Worm (Caenorhabditis elegans) whole organism, L2 larva: ENCODE data around the gene R08A2.5.

Experiments
- C34F6.9 ChIP-seq: fragments of 150-350 bp; optimal IDR thresholded peaks from 2 replicates; lab custom pipeline; 2014; ENCODE audit warnings: missing biosample characterization, missing genetic modification characterization
- R02D3.7 ChIP-seq: fragments of 150-350 bp; optimal IDR thresholded peaks from 2 replicates; lab custom pipeline; 2014; ENCODE audit warnings: missing biosample characterization, missing genetic modification characterization
- Y55F3AM.14 ChIP-seq: fragments of 200-800 bp; sonication (Bioruptor generic); optimal IDR thresholded peaks from 2 replicates; lab custom pipeline; 2018; ENCODE audit warnings: mild to moderate bottlenecking, missing genetic modification characterization, missing compliant biosample characterization
- ZK546.5 ChIP-seq: sonication (generic microtip); optimal IDR thresholded peaks from 2 replicates; lab custom pipeline; 2017; ENCODE audit warnings: missing biosample characterization, missing genetic modification characterization
- aly-2 ChIP-seq: fragments of 150-350 bp; optimal IDR thresholded peaks from 2 replicates; lab custom pipeline; 2014; ENCODE audit warnings: missing biosample characterization, missing genetic modification characterization
- ama-1 ChIP-seq: fragments of 150-350 bp; optimal IDR thresholded peaks from 2 replicates; lab custom pipeline; 2018; ENCODE audit warnings: inconsistent platforms
- blmp-1 ChIP-seq: sonication (generic microtip); optimal IDR thresholded peaks from 2 replicates; lab custom pipeline; 2017; ENCODE audit warnings: missing genetic modification characterization, mild to moderate bottlenecking, missing compliant biosample characterization, antibody characterized with exemption, moderate library complexity; ENCODE audit not compliant: insufficient read depth
- ceh-16 ChIP-seq: fragments of 150-350 bp; optimal IDR thresholded peaks from 2 replicates; lab custom pipeline; 2014; ENCODE audit warnings: missing biosample characterization, missing genetic modification characterization
- crh-2 ChIP-seq: sonication (generic microtip); optimal IDR thresholded peaks from 2 replicates; lab custom pipeline; 2017; ENCODE audit warnings: missing biosample characterization, missing genetic modification characterization
- dmd-4 ChIP-seq: sonication (generic microtip); optimal IDR thresholded peaks from 2 replicates; lab custom pipeline; 2017; ENCODE audit warnings: missing biosample characterization, missing genetic modification characterization
- elt-3 ChIP-seq: sonication (generic microtip); optimal IDR thresholded peaks from 2 replicates; lab custom pipeline; 2017; ENCODE audit warnings: missing biosample characterization, missing genetic modification characterization
- fos-1 ChIP-seq: fragments of 150-350 bp; optimal IDR thresholded peaks from 2 replicates; lab custom pipeline; 2014; ENCODE audit warnings: missing biosample characterization, missing genetic modification characterization
- gmeb-1 ChIP-seq: fragments of 150-350 bp; optimal IDR thresholded peaks from 2 replicates; lab custom pipeline; 2014; ENCODE audit warnings: missing biosample characterization, missing genetic modification characterization
- lin-11 ChIP-seq: fragments of 150-350 bp; sonication (generic microtip); optimal IDR thresholded peaks from 2 replicates; lab custom pipeline; 2014; ENCODE audit warnings: missing biosample characterization, missing genetic modification characterization, inconsistent platforms, mixed read lengths
- lin-13 ChIP-seq: fragments of 150-350 bp; optimal IDR thresholded peaks from 2 replicates; lab custom pipeline; 2014; ENCODE audit warnings: missing biosample characterization, missing genetic modification reagents, missing genetic modification characterization
- mab-5 ChIP-seq: fragments of 150-350 bp; optimal IDR thresholded peaks from 2 replicates; lab custom pipeline; 2014; ENCODE audit warnings: missing biosample characterization, missing genetic modification characterization
- mbf-1 ChIP-seq: sonication (generic microtip); optimal IDR thresholded peaks from 2 replicates; lab custom pipeline; 2017; ENCODE audit warnings: missing biosample characterization, missing genetic modification characterization
- mdl-1 ChIP-seq, 2 experiments: fragments of 150-350 bp in 1 of 2; sonication (generic microtip) in 1 of 2; optimal IDR thresholded peaks; 2 replicates each; lab custom pipeline; 2017; ENCODE audit warnings: missing biosample characterization in 2 of 2, missing genetic modification characterization in 2 of 2
- nhr-10 ChIP-seq: sonication (generic microtip); optimal IDR thresholded peaks from 2 replicates; lab custom pipeline; 2017; ENCODE audit warnings: missing biosample characterization, missing genetic modification characterization
- nhr-11 ChIP-seq: fragments of 150-350 bp; optimal IDR thresholded peaks from 2 replicates; lab custom pipeline; 2014; ENCODE audit warnings: missing biosample characterization, missing genetic modification characterization
- nhr-129 ChIP-seq: fragments of 150-350 bp; optimal IDR thresholded peaks from 2 replicates; lab custom pipeline; 2014; ENCODE audit warnings: missing biosample characterization, missing genetic modification characterization
- nhr-21 ChIP-seq: fragments of 150-350 bp; optimal IDR thresholded peaks from 2 replicates; lab custom pipeline; 2014; ENCODE audit warnings: missing biosample characterization, missing genetic modification characterization
- nhr-23 ChIP-seq: fragments of 150-350 bp; optimal IDR thresholded peaks from 2 replicates; lab custom pipeline; 2014; ENCODE audit warnings: missing biosample characterization, missing genetic modification reagents, missing genetic modification characterization
- nhr-237 ChIP-seq: fragments of 150-350 bp; optimal IDR thresholded peaks from 2 replicates; lab custom pipeline; 2014; ENCODE audit warnings: missing biosample characterization, missing genetic modification characterization
- nhr-25 ChIP-seq: fragments of 150-350 bp; sonication (generic microtip); optimal IDR thresholded peaks from 3 replicates; lab custom pipeline; 2014; ENCODE audit warnings: missing biosample characterization, missing genetic modification characterization
- nhr-77 ChIP-seq: fragments of 150-350 bp; optimal IDR thresholded peaks from 2 replicates; lab custom pipeline; 2014; ENCODE audit warnings: missing biosample characterization, missing genetic modification characterization
- peb-1 ChIP-seq: fragments of 150-350 bp; optimal IDR thresholded peaks from 2 replicates; lab custom pipeline; 2014; ENCODE audit warnings: missing biosample characterization, missing genetic modification characterization
- sem-4 ChIP-seq: fragments of 150-350 bp; optimal IDR thresholded peaks from 2 replicates; lab custom pipeline; 2014; ENCODE audit warnings: missing biosample characterization, missing genetic modification reagents, missing genetic modification characterization
- sma-3 ChIP-seq: sonication (generic microtip); optimal IDR thresholded peaks from 2 replicates; lab custom pipeline; 2016; ENCODE audit warnings: missing genetic modification reagents, missing genetic modification characterization, missing compliant biosample characterization
- sma-9 ChIP-seq, 2 experiments: fragments of 150-350 bp in 1 of 2; sonication (generic microtip) in 1 of 2; optimal IDR thresholded peaks; 2 replicates each; lab custom pipeline; 2014 to 2016; ENCODE audit warnings: missing genetic modification characterization in 2 of 2, mild to moderate bottlenecking in 1 of 2, missing biosample characterization in 1 of 2, missing compliant biosample characterization in 1 of 2, missing genetic modification reagents in 1 of 2, moderate library complexity in 1 of 2
- unc-55 ChIP-seq: fragments of 150-350 bp; sonication (generic microtip); optimal IDR thresholded peaks from 3 replicates; lab custom pipeline; 2014; ENCODE audit warnings: missing biosample characterization, missing genetic modification reagents, missing genetic modification characterization
- unc-62 ChIP-seq: fragments of 150-350 bp; optimal IDR thresholded peaks from 2 replicates; lab custom pipeline; 2014; ENCODE audit warnings: missing biosample characterization, missing genetic modification reagents, missing genetic modification characterization
- ztf-1 ChIP-seq: fragments of 200-800 bp; sonication (Bioruptor generic); conservative IDR thresholded peaks from 2 replicates; pipeline ENCODE4 v1.3.6; 2022; ENCODE audit warnings: missing genetic modification characterization, missing compliant biosample characterization
- ztf-11 ChIP-seq: sonication (generic microtip); optimal IDR thresholded peaks from 2 replicates; lab custom pipeline; 2017; ENCODE audit warnings: missing biosample characterization, missing genetic modification characterization
- ztf-4 ChIP-seq: fragments of 150-350 bp; optimal IDR thresholded peaks from 2 replicates; lab custom pipeline; 2014; ENCODE audit warnings: missing biosample characterization, missing genetic modification characterization

The R08A2.5 gene

ce11 chrV:14726596-14726995, 14.2 kb downstream of the R08A2.5 start, which contains the start of gene Y50E8A.1:
Gene Y50E8A.1 (plus strand): TSS chrV:14726896.
- TF ChIP-seq lin-11 (tag; lab: Kevin White, UChicago) (no peak), mab-5 (tag; lab: Kevin White, UChicago) (no peak), ZK546.5 (tag; lab: Kevin White, UChicago) (no peak), Y55F3AM.14 (GFP tag; lab: Kevin White, UChicago) (no peak), unc-62 (no peak), sma-3 (GFP tag; lab: Kevin White, UChicago) (no peak), sma-9 (GFP tag; optimal IDR thresholded peaks at IDR 0.05; lab: Kevin White, UChicago) (no peak), sma-9 (tag; optimal IDR thresholded peaks at IDR 0.05; lab: Kevin White, UChicago) (no peak), nhr-10 (no peak)

DNA sequence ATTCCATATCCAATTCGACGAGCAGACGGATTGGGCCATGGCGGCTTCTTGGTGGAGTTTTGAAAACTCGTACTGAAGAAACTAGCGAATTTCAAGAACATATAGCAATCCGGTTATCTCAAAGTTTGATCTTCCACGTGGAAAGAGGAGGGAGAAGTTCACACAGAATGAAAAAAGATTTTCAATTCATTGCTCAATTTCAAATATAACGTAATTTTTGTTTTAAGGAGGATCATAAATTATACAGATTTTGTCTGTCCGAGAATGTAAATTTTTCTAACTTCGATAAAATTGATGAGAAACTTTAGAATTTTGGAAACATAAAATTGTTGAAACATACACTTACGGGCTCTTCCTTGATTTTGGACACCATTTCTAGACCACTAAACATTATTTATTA, 16.3 kb downstream of the R08A2.5 start, which contains the start of gene Y50E8A.2:
Y50E8A.2 (minus strand) TSS at position 101 of the 400 bp plus-strand sequence.
- TF ChIP-seq ceh-16 (tag; lab: Kevin White, UChicago) = no peak
- no peak for TF ChIP-seq nhr-21 (tag; lab: Kevin White, UChicago)
- TF ChIP-seq mbf-1 (tag; lab: Kevin White, UChicago) = no peak
- no peak for TF ChIP-seq nhr-11
- TF ChIP-seq sem-4 (tag; lab: Kevin White, UChicago) = no peak
- no peak for TF ChIP-seq fos-1 (tag; lab: Kevin White, UChicago)
- no peak for TF ChIP-seq aly-2 (tag; lab: Kevin White, UChicago)
- no peak for TF ChIP-seq nhr-10
- TF ChIP-seq nhr-129 (tag; lab: Kevin White, UChicago) = no peak
- TF ChIP-seq peb-1 (tag; lab: Kevin White, UChicago) = no peak
- TF ChIP-seq nhr-77 (tag; lab: Kevin White, UChicago) = no peak
- no peak for TF ChIP-seq ZK546.5 (tag; lab: Kevin White, UChicago)
- no peak for TF ChIP-seq Y55F3AM.14 (GFP tag; lab: Kevin White, UChicago)
- TF ChIP-seq nhr-237 (tag; lab: Kevin White, UChicago) = no peak
- no peak for TF ChIP-seq ztf-1
- TF ChIP-seq dmd-4 (tag; lab: Kevin White, UChicago) = no peak
- no peak for TF ChIP-seq blmp-1
- TF ChIP-seq C34F6.9 (tag; lab: Kevin White, UChicago) = no peak
- no peak for TF ChIP-seq mab-5 (tag; lab: Kevin White, UChicago)

DNA sequence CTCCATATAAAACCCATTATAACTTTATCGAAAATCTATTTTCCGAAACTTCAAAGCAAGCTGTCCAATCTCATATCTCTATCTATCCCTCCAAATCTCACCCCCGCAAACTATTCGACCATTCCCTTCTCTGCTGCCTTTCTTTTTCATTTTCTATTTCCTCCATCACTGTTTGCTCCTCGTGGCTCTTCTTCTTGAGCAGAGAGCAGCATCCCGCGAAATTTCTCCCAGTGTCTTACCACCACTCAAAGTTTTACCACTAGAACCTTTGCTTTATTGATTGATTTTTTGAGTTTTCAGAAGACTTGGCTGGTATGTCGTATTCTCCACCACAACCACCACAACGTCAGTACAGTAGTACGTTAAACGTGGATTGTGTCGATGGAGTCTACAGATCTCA, 16.9 kb downstream of the R08A2.5 start, which contains the start of gene oig-3:
oig-3 (plus strand) TSS at position 301 of the 400 bp plus-strand sequence.
- no peak for TF ChIP-seq nhr-21 (tag; lab: Kevin White, UChicago)
- no peak for TF ChIP-seq ama-1 (lab: Kevin White, UChicago)
- no peak for TF ChIP-seq sem-4 (tag; lab: Kevin White, UChicago)

ce11 chrV:14734187-14734765, 21.9 kb downstream of the R08A2.5 start, which contains the start of gene unc-61:
Gene unc-61 (minus strand): TSS chrV:14734237.
- peak; percentile 83 for TF ChIP-seq gmeb-1
- peak; percentile 60 for TF ChIP-seq unc-55 (GFP tag; lab: Kevin White, UChicago)
- peak; percentile 65 for TF ChIP-seq R02D3.7
- TF ChIP-seq C34F6.9 (tag; lab: Kevin White, UChicago) = peak; percentile 48
- TF ChIP-seq nhr-129 (tag; lab: Kevin White, UChicago) = peak; percentile 7
- no peak for TF ChIP-seq nhr-25 (tag; lab: Kevin White, UChicago)

DNA sequence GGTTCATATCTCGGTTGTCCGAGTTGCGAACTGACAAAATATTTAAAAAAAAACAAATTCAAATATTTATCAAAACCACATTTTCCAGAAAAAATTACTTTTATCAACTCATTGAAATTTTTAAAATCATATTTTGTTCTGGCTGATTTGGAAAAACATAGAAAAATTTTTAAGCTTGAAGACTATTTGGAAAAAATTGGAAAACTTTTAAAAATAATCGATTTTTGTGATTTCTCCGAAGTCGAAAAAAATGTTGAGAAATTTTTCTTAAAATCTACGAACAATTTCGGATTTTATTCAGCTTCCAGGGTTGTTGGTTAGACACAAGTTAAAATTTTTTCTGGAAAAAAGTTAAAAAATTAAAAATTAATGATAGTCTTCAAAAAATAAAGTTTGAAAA, 24.4 kb downstream of the R08A2.5 start, which contains the start of gene Y50E8A.5:
Y50E8A.5 (minus strand) TSS at position 101 of the 400 bp plus-strand sequence.
- no peak for TF ChIP-seq nhr-23 (tag; lab: Kevin White, UChicago)
- TF ChIP-seq ztf-11 = no peak
- TF ChIP-seq crh-2 (tag; lab: Kevin White, UChicago) = no peak
- TF ChIP-seq elt-3 = no peak
- no peak for TF ChIP-seq unc-55 (GFP tag; lab: Kevin White, UChicago)
- no peak for TF ChIP-seq unc-62
- no peak for TF ChIP-seq nhr-25 (tag; lab: Kevin White, UChicago)
- no peak for TF ChIP-seq lin-11 (tag; lab: Kevin White, UChicago)
- no peak for TF ChIP-seq mdl-1 (tag; optimal IDR thresholded peaks at IDR 0.05; lab: Kevin White, UChicago)
- TF ChIP-seq lin-13 = no peak
- no peak for TF ChIP-seq fos-1 (tag; lab: Kevin White, UChicago)
- TF ChIP-seq nhr-21 (tag; lab: Kevin White, UChicago) = no peak
- no peak for TF ChIP-seq blmp-1
- TF ChIP-seq ztf-4 (tag; lab: Kevin White, UChicago) = no peak
- TF ChIP-seq R02D3.7 = no peak
